Fruit fly (Drosophila melanogaster): Measurements from ENCODE around the gene CG7766.

dm6 chrX:9078263-9078662, 25.3 kb downstream of the CG7766 start, which contains the start of gene CG44325:
- TF ChIP-seq Pif1B (GFP tag; optimal IDR thresholded peaks at IDR 0.05) = peak; percentile 66
- peak; percentile 40; the same call in 1 of the 2 replicates for TF ChIP-seq CG32121 (GFP tag; IDR thresholded peaks at IDR 0.05)
- peak; percentile 92 for TF ChIP-seq EcR (GFP tag; optimal IDR thresholded peaks at IDR 0.05)
- TF ChIP-seq CG15710 (tag; optimal IDR thresholded peaks at IDR 0.05) = no peak
- TF ChIP-seq CG9948 (tag; optimal IDR thresholded peaks at IDR 0.05) = no peak
- no peak for TF ChIP-seq CG13204 (GFP tag; optimal IDR thresholded peaks at IDR 0.05)
- TF ChIP-seq CG12605 (GFP tag; IDR thresholded peaks at IDR 0.05) = peak; percentile 60; the same call in 1 of the 2 replicates
- TF ChIP-seq Snoo (tag; optimal IDR thresholded peaks at IDR 0.05) = peak; percentile 40
